Worm (Caenorhabditis elegans) whole organism, L4 larva: Measurements from ENCODE around the gene slc-25A18.1.

Experiments
- F26F4.8 ChIP-seq: fragments of 200-800 bp; sonication (Bioruptor generic); conservative IDR thresholded peaks from 2 replicates; pipeline ENCODE4 v1.3.6; 2022; ENCODE audit warnings: missing genetic modification characterization, missing compliant biosample characterization
- F44E2.7 ChIP-seq: fragments of 200-800 bp; sonication (Bioruptor generic); IDR thresholded peaks from 2 replicates; pipeline ENCODE4 v2.1.2; 2022; ENCODE audit warnings: missing genetic modification characterization, missing compliant biosample characterization
- F49E8.2 ChIP-seq: sonication (generic microtip); optimal IDR thresholded peaks from 2 replicates; lab custom pipeline; 2016; ENCODE audit warnings: missing compliant biosample characterization, mild to moderate bottlenecking, missing genetic modification characterization, borderline replicate concordance
- Y105C5A.15 ChIP-seq: fragments of 200-800 bp; sonication (Bioruptor generic); IDR thresholded peaks from 2 replicates; pipeline ENCODE4 v1.3.6; 2022; ENCODE audit warnings: missing genetic modification characterization, missing compliant biosample characterization
- Y5F2A.4 ChIP-seq: fragments of 200-800 bp; sonication (Bioruptor generic); optimal IDR thresholded peaks from 2 replicates; lab custom pipeline; 2018; ENCODE audit warnings: mild to moderate bottlenecking, missing genetic modification characterization, missing compliant biosample characterization
- ZK337.2 ChIP-seq: fragments of 200-800 bp; sonication (Bioruptor generic); IDR thresholded peaks from 2 replicates; pipeline ENCODE4 v1.3.6; 2022; ENCODE audit warnings: missing genetic modification reagents, missing genetic modification characterization, missing compliant biosample characterization
- aha-1 ChIP-seq: fragments of 150-350 bp; peaks from one replicate; lab custom pipeline; 2014; ENCODE audit warnings: missing biosample characterization, missing genetic modification characterization
- aly-2 ChIP-seq: sonication (generic microtip); optimal IDR thresholded peaks from 2 replicates; lab custom pipeline; 2018; ENCODE audit warnings: missing biosample characterization, missing genetic modification characterization
- ceh-28 ChIP-seq: fragments of 150-350 bp; optimal IDR thresholded peaks from 2 replicates; lab custom pipeline; 2014; ENCODE audit warnings: missing biosample characterization, missing genetic modification reagents, missing genetic modification characterization
- ceh-32 ChIP-seq: sonication (generic microtip); optimal IDR thresholded peaks from 2 replicates; lab custom pipeline; 2016; ENCODE audit warnings: mild to moderate bottlenecking, missing genetic modification characterization, missing compliant biosample characterization; ENCODE audit not compliant: poor library complexity
- ceh-44 ChIP-seq: fragments of 200-800 bp; sonication (Bioruptor generic); IDR thresholded peaks from 2 replicates; pipeline ENCODE4 v1.3.6; 2022; ENCODE audit warnings: missing genetic modification reagents, missing genetic modification characterization, missing compliant biosample characterization
- ces-1 ChIP-seq: fragments of 150-350 bp; sonication (generic microtip); optimal IDR thresholded peaks from 4 replicates; lab custom pipeline; 2014; ENCODE audit warnings: missing biosample characterization, missing genetic modification reagents, missing genetic modification characterization
- daf-12 ChIP-seq: fragments of 150-350 bp; optimal IDR thresholded peaks from 2 replicates; lab custom pipeline; 2014; ENCODE audit warnings: missing biosample characterization, missing genetic modification reagents, missing genetic modification characterization
- dmd-9 ChIP-seq: fragments of 200-800 bp; sonication (Bioruptor generic); IDR thresholded peaks from 2 replicates; pipeline ENCODE4 v1.3.6; 2022; ENCODE audit warnings: missing genetic modification reagents, missing genetic modification characterization, missing compliant biosample characterization
- egl-27 ChIP-seq: sonication (generic microtip); optimal IDR thresholded peaks from 3 replicates; lab custom pipeline; 2017; ENCODE audit warnings: missing biosample characterization, missing genetic modification reagents, missing genetic modification characterization
- egl-43 ChIP-seq: fragments of 200-800 bp; sonication (Bioruptor generic); IDR thresholded peaks from 2 replicates; pipeline ENCODE4 v1.3.6; 2022; ENCODE audit warnings: missing genetic modification reagents, missing genetic modification characterization, missing compliant biosample characterization
- fkh-10 ChIP-seq: fragments of 150-350 bp; optimal IDR thresholded peaks from 2 replicates; lab custom pipeline; 2014; ENCODE audit warnings: missing biosample characterization, missing genetic modification reagents, missing genetic modification characterization
- gei-8 ChIP-seq: fragments of 200-800 bp; sonication (Bioruptor generic); optimal IDR thresholded peaks from 2 replicates; lab custom pipeline; 2018; ENCODE audit warnings: mild to moderate bottlenecking, missing genetic modification characterization, missing compliant biosample characterization
- hlh-11 ChIP-seq: fragments of 200-800 bp; sonication (Bioruptor generic); optimal IDR thresholded peaks from 2 replicates; lab custom pipeline; 2018; ENCODE audit warnings: mild to moderate bottlenecking, missing genetic modification characterization, missing compliant biosample characterization
- hlh-30 ChIP-seq: sonication (generic microtip); optimal IDR thresholded peaks from 2 replicates; lab custom pipeline; 2017; ENCODE audit warnings: antibody characterized with exemption, mild to moderate bottlenecking, missing genetic modification characterization, missing compliant biosample characterization; ENCODE audit not compliant: insufficient read depth
- lim-7 ChIP-seq: fragments of 200-800 bp; sonication (Bioruptor generic); IDR thresholded peaks from 2 replicates; pipeline ENCODE4 v1.3.6; 2022; ENCODE audit warnings: missing genetic modification characterization, missing compliant biosample characterization
- lin-1 ChIP-seq: fragments of 200-800 bp; sonication (Bioruptor generic); IDR thresholded peaks from 2 replicates; pipeline ENCODE4 v1.3.6; 2022; ENCODE audit warnings: missing genetic modification reagents, missing genetic modification characterization, missing compliant biosample characterization
- lin-39 ChIP-seq: fragments of 150-350 bp; optimal IDR thresholded peaks from 2 replicates; lab custom pipeline; 2014; ENCODE audit warnings: missing biosample characterization, missing genetic modification reagents, missing genetic modification characterization
- lir-3 ChIP-seq: sonication (generic microtip); optimal IDR thresholded peaks from 2 replicates; lab custom pipeline; 2016; ENCODE audit warnings: mild to moderate bottlenecking, missing genetic modification characterization, missing compliant biosample characterization
- lsy-2 ChIP-seq, 2 experiments: fragments of 150-350 bp in 1 of 2; sonication (generic microtip) in 1 of 2; optimal IDR thresholded peaks; 2 replicates each; lab custom pipeline; 2014 to 2017; ENCODE audit warnings: missing biosample characterization in 2 of 2, missing genetic modification characterization in 2 of 2
- madf-9 ChIP-seq: fragments of 200-800 bp; sonication (Bioruptor generic); conservative IDR thresholded peaks from 2 replicates; pipeline ENCODE4 v1.3.6; 2022; ENCODE audit warnings: missing genetic modification reagents, missing genetic modification characterization, missing compliant biosample characterization
- mep-1 ChIP-seq: fragments of 150-350 bp; sonication (generic microtip); optimal IDR thresholded peaks from 3 replicates; lab custom pipeline; 2014; ENCODE audit warnings: missing biosample characterization, missing genetic modification characterization
- mxl-2 ChIP-seq: fragments of 200-800 bp; sonication (Bioruptor generic); conservative IDR thresholded peaks from 2 replicates; pipeline ENCODE4 v1.3.6; 2022; ENCODE audit warnings: missing genetic modification reagents, missing genetic modification characterization, missing compliant biosample characterization
- nhr-10 ChIP-seq: fragments of 150-350 bp; optimal IDR thresholded peaks from 2 replicates; lab custom pipeline; 2014; ENCODE audit warnings: missing biosample characterization, missing genetic modification characterization
- nhr-102 ChIP-seq: sonication (generic microtip); optimal IDR thresholded peaks from 2 replicates; lab custom pipeline; 2016; ENCODE audit warnings: mild to moderate bottlenecking, missing genetic modification characterization, moderate library complexity, missing compliant biosample characterization
- nhr-111 ChIP-seq: fragments of 200-800 bp; sonication (Bioruptor generic); optimal IDR thresholded peaks from 2 replicates; lab custom pipeline; 2018; ENCODE audit warnings: mild to moderate bottlenecking, missing genetic modification characterization, missing compliant biosample characterization
- nhr-28 ChIP-seq: fragments of 150-350 bp; optimal IDR thresholded peaks from 2 replicates; lab custom pipeline; 2014; ENCODE audit warnings: missing biosample characterization, missing genetic modification characterization
- nhr-41 ChIP-seq: fragments of 200-800 bp; sonication (Bioruptor generic); IDR thresholded peaks from 2 replicates; pipeline ENCODE4 v1.3.6; 2022; ENCODE audit warnings: missing genetic modification reagents, missing genetic modification characterization, missing compliant biosample characterization
- nhr-42 ChIP-seq: fragments of 200-800 bp; sonication (Bioruptor generic); IDR thresholded peaks from 2 replicates; pipeline ENCODE4 v1.3.6; 2022; ENCODE audit warnings: missing genetic modification characterization, missing compliant biosample characterization
- nhr-48 ChIP-seq: sonication (generic microtip); optimal IDR thresholded peaks from 2 replicates; lab custom pipeline; 2016; ENCODE audit warnings: mild to moderate bottlenecking, missing genetic modification characterization, missing compliant biosample characterization
- nhr-77 ChIP-seq: fragments of 150-350 bp; optimal IDR thresholded peaks from 2 replicates; lab custom pipeline; 2014; ENCODE audit warnings: missing biosample characterization, missing genetic modification characterization
- pqm-1 ChIP-seq: sonication (generic microtip); optimal IDR thresholded peaks from 2 replicates; lab custom pipeline; 2017; ENCODE audit warnings: missing biosample characterization, missing genetic modification characterization
- spr-1 ChIP-seq: sonication (generic microtip); optimal IDR thresholded peaks from 2 replicates; lab custom pipeline; 2016; ENCODE audit warnings: mild to moderate bottlenecking, missing genetic modification characterization, missing compliant biosample characterization
- unc-62 ChIP-seq, 3 experiments: fragments of 150-350 bp in 1 of 3; sonication (generic microtip); optimal IDR thresholded peaks in 2 of 3; peaks in 1 of 3; 1 replicate in 1 of 3; 2 replicates in 2 of 3; lab custom pipeline; 2014 to 2017; ENCODE audit warnings: missing biosample characterization in 3 of 3, missing genetic modification characterization in 3 of 3, missing genetic modification reagents in 3 of 3, missing genotype in 1 of 3
- vab-7 ChIP-seq: fragments of 200-800 bp; sonication (Bioruptor generic); IDR thresholded peaks from 2 replicates; pipeline ENCODE4 v1.3.6; 2022; ENCODE audit warnings: missing genetic modification reagents, missing genetic modification characterization, missing compliant biosample characterization
- zip-2 ChIP-seq: fragments of 150-350 bp; optimal IDR thresholded peaks from 2 replicates; lab custom pipeline; 2014; ENCODE audit warnings: missing biosample characterization, missing genetic modification characterization
- ztf-11 ChIP-seq: fragments of 150-350 bp; optimal IDR thresholded peaks from 2 replicates; lab custom pipeline; 2014; ENCODE audit warnings: missing biosample characterization, missing genetic modification characterization
- ztf-7 ChIP-seq: fragments of 150-350 bp; optimal IDR thresholded peaks from 2 replicates; lab custom pipeline; 2014; ENCODE audit warnings: missing biosample characterization, missing genetic modification characterization

Gene slc-25A18.1

DNA sequence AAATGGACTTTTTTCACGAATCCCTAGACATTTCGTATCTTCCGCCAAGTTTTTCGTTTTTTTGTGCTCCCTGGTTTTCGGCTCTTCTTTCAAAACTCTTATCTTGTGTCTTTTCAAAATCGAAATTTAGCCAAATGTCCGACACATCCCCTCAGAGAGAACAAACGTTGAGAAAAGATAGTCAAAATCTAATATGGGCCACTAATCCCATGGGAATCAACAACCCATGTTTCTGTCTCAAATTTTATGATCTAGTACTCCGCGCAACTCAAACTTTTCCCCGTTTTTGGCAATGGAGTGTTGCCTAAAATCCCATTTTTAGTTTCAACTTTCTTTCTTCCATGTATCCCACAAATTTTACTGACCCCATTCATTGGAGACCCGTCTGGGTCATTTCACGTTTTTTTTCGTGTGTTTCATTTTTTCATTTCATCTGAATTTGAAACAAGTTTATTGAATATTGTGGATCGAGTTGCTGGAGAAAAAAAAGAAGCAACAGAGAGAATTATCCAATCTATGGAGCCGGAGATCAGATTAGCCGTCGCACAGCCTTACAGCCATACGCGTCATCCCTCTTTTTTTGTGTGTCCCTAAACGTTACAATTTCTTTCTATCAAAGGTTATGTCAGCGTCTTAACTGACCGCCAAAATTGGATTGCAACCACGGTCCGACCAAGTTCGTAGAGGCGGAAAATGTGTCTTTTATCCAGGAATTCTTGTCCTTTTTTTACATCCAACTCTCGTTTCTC is 8.0 kb upstream of the slc-25A18.1 start:
- TF ChIP-seq nhr-111 (GFP tag; lab: Kevin White, UChicago) (no peak), ces-1 (GFP tag; lab: Kevin White, UChicago) (peak; percentile 65), ceh-44 (GFP tag; lab: Robert Waterston, UW) (no peak), madf-9 (no peak), Y105C5A.15 (no peak), lin-39 (tag; lab: Kevin White, UChicago) (no peak), spr-1 (tag; lab: Kevin White, UChicago) (no peak), fkh-10 (GFP tag; lab: Kevin White, UChicago) (peak; percentile 49), unc-62 (GFP tag; optimal IDR thresholded peaks at IDR 0.05 in 1 of 2; lab: Kevin White, UChicago) (peak in 1 of 2 experiments; percentile 94), unc-62 (tag; optimal IDR thresholded peaks at IDR 0.05; lab: Kevin White, UChicago) (no peak), ztf-11 (tag; lab: Kevin White, UChicago) (no peak), lim-7 (GFP tag; lab: Robert Waterston, UW) (no peak), vab-7 (GFP tag; lab: Robert Waterston, UW) (no peak), ztf-7 (tag; lab: Kevin White, UChicago) (no peak), aha-1 (peak; percentile 38), aly-2 (no peak)

ce11 chrX:15010941-15011340 is 7.2 kb upstream of the slc-25A18.1 start:
- TF ChIP-seq unc-62 (GFP tag; optimal IDR thresholded peaks at IDR 0.05 in 1 of 2; lab: Kevin White, UChicago): peak in 1 of 2 experiments; percentile 9
- no peak for TF ChIP-seq unc-62 (tag; optimal IDR thresholded peaks at IDR 0.05; lab: Kevin White, UChicago)
- no peak for TF ChIP-seq mep-1
- peak; percentile 20; the same call in 1 of the 2 replicates for TF ChIP-seq egl-43 (GFP tag; lab: Robert Waterston, UW)

DNA sequence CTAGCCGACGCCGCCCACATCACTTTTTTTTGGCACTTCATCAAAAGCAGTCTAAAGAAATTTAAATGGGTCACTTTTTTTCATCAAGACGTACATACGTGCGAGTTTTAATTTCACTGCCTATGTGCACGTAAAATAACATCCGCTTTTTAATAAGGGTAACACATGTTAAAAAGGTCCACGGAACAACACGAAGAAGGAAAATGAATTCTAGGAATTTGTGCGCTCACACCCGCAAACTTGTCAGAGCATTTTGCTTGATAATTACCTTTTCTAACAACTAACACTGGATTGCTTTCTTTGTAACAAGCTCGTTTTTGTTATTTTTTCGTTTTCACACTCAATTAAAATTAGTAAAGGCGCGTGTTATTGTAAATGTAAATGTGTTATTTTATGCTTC is 5.0 kb upstream of the slc-25A18.1 start:
- TF ChIP-seq nhr-10 (tag; lab: Kevin White, UChicago) (no peak), unc-62 (GFP tag; optimal IDR thresholded peaks at IDR 0.05 in 1 of 2; lab: Kevin White, UChicago) (peak in 1 of 2 experiments; percentile 8), unc-62 (tag; optimal IDR thresholded peaks at IDR 0.05; lab: Kevin White, UChicago) (no peak)
- TF ChIP-seq, all 104 proteins: peak for 1

- TF ChIP-seq daf-12 (tag; lab: Kevin White, UChicago) (no peak), lin-1 (no peak), dmd-9 (GFP tag; lab: Robert Waterston, UW) (no peak), nhr-102 (tag; lab: Kevin White, UChicago) (no peak), nhr-28 (tag; lab: Kevin White, UChicago) (no peak), ceh-32 (tag; lab: Kevin White, UChicago) (no peak), mxl-2 (GFP tag; lab: Robert Waterston, UW) (no peak), nhr-48 (tag; lab: Kevin White, UChicago) (no peak), Y5F2A.4 (GFP tag; lab: Kevin White, UChicago) (no peak), egl-27 (tag; lab: Kevin White, UChicago) (no peak), zip-2 (tag; lab: Kevin White, UChicago) (no peak), ceh-28 (no peak), hlh-30 (tag; lab: Kevin White, UChicago) (peak; percentile 19), lir-3 (tag; lab: Kevin White, UChicago) (no peak), gei-8 (GFP tag; lab: Kevin White, UChicago) (no peak), F44E2.7 (GFP tag; lab: Robert Waterston, UW) (no peak), nhr-77 (tag; lab: Kevin White, UChicago) (no peak), lsy-2 (tag; optimal IDR thresholded peaks at IDR 0.05; lab: Kevin White, UChicago) (peak in 1 of 2 experiments; percentile 22), pqm-1 (tag; lab: Kevin White, UChicago) (no peak), ZK337.2 (GFP tag; lab: Robert Waterston, UW) (no peak), F49E8.2 (tag; lab: Kevin White, UChicago) (no peak), hlh-11 (tag; lab: Kevin White, UChicago) (peak; percentile 23), F26F4.8 (GFP tag; lab: Robert Waterston, UW) (no peak), unc-62 (GFP tag; optimal IDR thresholded peaks at IDR 0.05 in 1 of 2; lab: Kevin White, UChicago) (no peak), unc-62 (tag; optimal IDR thresholded peaks at IDR 0.05; lab: Kevin White, UChicago) (no peak), ces-1 (GFP tag; lab: Kevin White, UChicago) (no peak), mep-1 (peak; percentile 22), nhr-41 (GFP tag; lab: Robert Waterston, UW) (no peak), nhr-42 (GFP tag; lab: Robert Waterston, UW) (no peak)
These were observed 3.2 kb upstream of the slc-25A18.1 start, which contains the start of gene ergi-2 for ce11 chrX:15006847-15007358. ergi-2 (minus strand) TSS chrX:15007308.
